Worm (Caenorhabditis elegans) whole organism, midembryonic: ENCODE results near the gene F43G6.4.

Source experiments
- T22C8.4 ChIP-seq: fragments of 200-800 bp; sonication (Bioruptor generic); IDR thresholded peaks from 2 replicates; pipeline ENCODE4 v1.3.6; 2022; ENCODE audit warnings: missing genetic modification characterization, missing compliant biosample characterization
- cog-1 ChIP-seq: sonication (generic microtip); optimal IDR thresholded peaks from 2 replicates; lab custom pipeline; 2016; ENCODE audit warnings: missing genetic modification characterization, missing compliant biosample characterization
- flt-1 ChIP-seq: fragments of 200-800 bp; sonication (Bioruptor generic); IDR thresholded peaks from 2 replicates; pipeline ENCODE4 v1.3.6; 2022; ENCODE audit warnings: missing genetic modification characterization, missing compliant biosample characterization
- klf-2 ChIP-seq: fragments of 200-800 bp; sonication (Bioruptor generic); conservative IDR thresholded peaks from 2 replicates; pipeline ENCODE4 v1.3.6; 2022; ENCODE audit warnings: missing genetic modification reagents, missing genetic modification characterization, missing compliant biosample characterization
- med-1 ChIP-seq: sonication (generic microtip); optimal IDR thresholded peaks from 2 replicates; lab custom pipeline; 2017; ENCODE audit warnings: missing genetic modification characterization, mild to moderate bottlenecking, missing compliant biosample characterization, antibody characterized with exemption, missing genetic modification reagents; ENCODE audit not compliant: insufficient read depth
- ref-1 ChIP-seq: fragments of 200-800 bp; sonication (Bioruptor generic); conservative IDR thresholded peaks from 2 replicates; pipeline ENCODE4 v1.3.6; 2022; ENCODE audit warnings: missing genetic modification reagents, missing genetic modification characterization, missing compliant biosample characterization
- tab-1 ChIP-seq: fragments of 200-800 bp; sonication (Bioruptor generic); IDR thresholded peaks from 2 replicates; pipeline ENCODE4 v1.3.6; 2022; ENCODE audit warnings: missing genetic modification characterization, missing compliant biosample characterization
- ztf-23 ChIP-seq: fragments of 200-800 bp; sonication (Bioruptor generic); IDR thresholded peaks from 2 replicates; pipeline ENCODE4 v1.3.6; 2022; ENCODE audit warnings: missing genetic modification reagents, missing genetic modification characterization, missing compliant biosample characterization
- ztf-29 ChIP-seq: fragments of 200-800 bp; sonication (Bioruptor generic); IDR thresholded peaks from 2 replicates; pipeline ENCODE4 v1.3.6; 2022; ENCODE audit warnings: missing genetic modification reagents, missing genetic modification characterization, missing compliant biosample characterization

F43G6.4 gene

ce11 chrII:11788025-11788424, 2.5 kb upstream of the F43G6.4 start:
- TF ChIP-seq cog-1 (tag; lab: Kevin White, UChicago) (no peak), ztf-23 (GFP tag; lab: Robert Waterston, UW) (no peak), klf-2 (no peak), T22C8.4 (no peak), tab-1 (GFP tag; lab: Robert Waterston, UW) (no peak), flt-1 (GFP tag; lab: Robert Waterston, UW) (no peak)

- TF ChIP-seq klf-2 (no peak), ztf-23 (GFP tag; lab: Robert Waterston, UW) (no peak), med-1 (GFP tag; lab: Kevin White, UChicago) (no peak), flt-1 (GFP tag; lab: Robert Waterston, UW) (no peak), T22C8.4 (no peak), ref-1 (no peak), ztf-29 (GFP tag; lab: Robert Waterston, UW) (no peak), tab-1 (GFP tag; lab: Robert Waterston, UW) (no peak), cog-1 (tag; lab: Kevin White, UChicago) (no peak)
These were observed 3.8 kb downstream of the F43G6.4 start for ce11 chrII:11794392-11794791.

- TF ChIP-seq T22C8.4 (no peak), ztf-23 (GFP tag; lab: Robert Waterston, UW) (no peak), flt-1 (GFP tag; lab: Robert Waterston, UW) (no peak), klf-2 (no peak), ztf-29 (GFP tag; lab: Robert Waterston, UW) (no peak), tab-1 (GFP tag; lab: Robert Waterston, UW) (no peak), ref-1 (no peak), cog-1 (tag; lab: Kevin White, UChicago) (no peak)
These were observed 6.6 kb downstream of the F43G6.4 start for ce11 chrII:11797194-11797593.

DNA sequence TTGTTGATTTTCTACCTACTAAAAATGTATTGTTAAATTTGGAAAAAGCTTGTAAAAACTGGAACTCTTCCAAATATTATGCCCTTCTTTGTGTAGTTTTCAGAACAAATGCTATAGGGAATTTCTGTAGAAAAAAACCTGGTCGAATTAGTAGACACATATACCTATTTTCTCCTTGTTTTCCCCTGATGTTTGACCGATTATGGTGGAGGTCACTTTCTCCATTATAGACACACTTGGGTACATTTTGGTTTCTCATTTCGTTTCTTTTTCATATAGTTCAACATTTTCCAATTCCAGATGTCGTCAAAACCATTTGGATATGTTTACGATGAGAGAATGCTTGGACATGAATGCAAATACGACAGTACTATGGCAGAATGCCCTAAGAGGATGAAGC, 8.2 kb downstream of the F43G6.4 start, which contains the start of gene hda-5:
TSS of gene hda-5 (plus strand) at position 301 of the 400 bp plus-strand sequence.
- no peak for TF ChIP-seq flt-1 (GFP tag; lab: Robert Waterston, UW)
- TF ChIP-seq tab-1 (GFP tag; lab: Robert Waterston, UW): no peak
- TF ChIP-seq ref-1: no peak
- TF ChIP-seq med-1 (GFP tag; lab: Kevin White, UChicago): no peak
- no peak for TF ChIP-seq cog-1 (tag; lab: Kevin White, UChicago)
- TF ChIP-seq ztf-23 (GFP tag; lab: Robert Waterston, UW): no peak
- no peak for TF ChIP-seq klf-2
- no peak for TF ChIP-seq T22C8.4
- no peak for TF ChIP-seq ztf-29 (GFP tag; lab: Robert Waterston, UW)

- TF ChIP-seq flt-1 (GFP tag; lab: Robert Waterston, UW): no peak
- no peak for TF ChIP-seq T22C8.4
- TF ChIP-seq ztf-29 (GFP tag; lab: Robert Waterston, UW): no peak
- TF ChIP-seq ztf-23 (GFP tag; lab: Robert Waterston, UW): no peak
- no peak for TF ChIP-seq med-1 (GFP tag; lab: Kevin White, UChicago)
- TF ChIP-seq cog-1 (tag; lab: Kevin White, UChicago): no peak
- TF ChIP-seq ref-1: no peak
- TF ChIP-seq tab-1 (GFP tag; lab: Robert Waterston, UW): no peak
- TF ChIP-seq klf-2: no peak
These were observed 11.9 kb downstream of the F43G6.4 start, which contains the start of gene F43G6.17 for ce11 chrII:11802451-11802850. Gene F43G6.17 (plus strand): TSS chrII:11802751.

- TF ChIP-seq tab-1 (GFP tag; lab: Robert Waterston, UW) (no peak), med-1 (GFP tag; lab: Kevin White, UChicago) (no peak), flt-1 (GFP tag; lab: Robert Waterston, UW) (no peak), klf-2 (no peak), T22C8.4 (no peak), ztf-23 (GFP tag; lab: Robert Waterston, UW) (no peak), ref-1 (no peak), ztf-29 (GFP tag; lab: Robert Waterston, UW) (no peak), cog-1 (tag; lab: Kevin White, UChicago) (no peak)
These were observed 15.7 kb downstream of the F43G6.4 start, which contains the start of gene jmjd-1.1 for ce11 chrII:11806256-11806655. Gene jmjd-1.1 (plus strand): TSS chrII:11806556.

DNA sequence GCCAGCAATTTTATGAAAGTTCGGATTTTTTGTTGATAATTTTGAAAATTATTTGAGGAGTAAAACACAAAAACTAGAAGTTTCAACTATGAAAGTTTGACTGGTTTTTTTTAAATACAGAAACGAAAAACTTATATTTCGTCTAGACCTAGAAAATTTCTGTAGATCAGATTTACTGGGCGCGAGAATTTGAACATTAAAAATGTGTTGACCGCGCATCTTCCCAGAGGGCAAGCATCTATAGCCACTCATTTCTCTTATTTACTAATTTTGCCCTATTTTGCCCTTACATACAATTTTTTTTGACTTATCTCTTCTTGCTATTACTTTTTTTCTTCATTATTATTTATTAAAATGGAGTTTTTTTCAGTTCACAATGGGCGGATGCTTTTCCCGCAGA, 18.4 kb downstream of the F43G6.4 start, which contains the start of gene F43G6.10:
TSS of gene F43G6.10 (plus strand) at position 371 of the 400 bp plus-strand sequence.
- TF ChIP-seq med-1 (GFP tag; lab: Kevin White, UChicago): no peak
- no peak for TF ChIP-seq tab-1 (GFP tag; lab: Robert Waterston, UW)
- no peak for TF ChIP-seq cog-1 (tag; lab: Kevin White, UChicago)
- TF ChIP-seq flt-1 (GFP tag; lab: Robert Waterston, UW): no peak
- no peak for TF ChIP-seq ztf-29 (GFP tag; lab: Robert Waterston, UW)
- no peak for TF ChIP-seq ztf-23 (GFP tag; lab: Robert Waterston, UW)
- no peak for TF ChIP-seq ref-1
- TF ChIP-seq T22C8.4: no peak
- TF ChIP-seq klf-2: no peak

ce11 chrII:11810436-11810835, 19.9 kb downstream of the F43G6.4 start, which contains the start of gene F43G6.7:
Gene F43G6.7 (plus strand): TSS chrII:11810790.
- TF ChIP-seq tab-1 (GFP tag; lab: Robert Waterston, UW): no peak
- TF ChIP-seq ztf-29 (GFP tag; lab: Robert Waterston, UW): no peak
- TF ChIP-seq med-1 (GFP tag; lab: Kevin White, UChicago): no peak
- TF ChIP-seq cog-1 (tag; lab: Kevin White, UChicago): no peak
- TF ChIP-seq ztf-23 (GFP tag; lab: Robert Waterston, UW): no peak
- TF ChIP-seq flt-1 (GFP tag; lab: Robert Waterston, UW): no peak
- TF ChIP-seq klf-2: no peak
- TF ChIP-seq ref-1: no peak
- TF ChIP-seq T22C8.4: no peak

DNA sequence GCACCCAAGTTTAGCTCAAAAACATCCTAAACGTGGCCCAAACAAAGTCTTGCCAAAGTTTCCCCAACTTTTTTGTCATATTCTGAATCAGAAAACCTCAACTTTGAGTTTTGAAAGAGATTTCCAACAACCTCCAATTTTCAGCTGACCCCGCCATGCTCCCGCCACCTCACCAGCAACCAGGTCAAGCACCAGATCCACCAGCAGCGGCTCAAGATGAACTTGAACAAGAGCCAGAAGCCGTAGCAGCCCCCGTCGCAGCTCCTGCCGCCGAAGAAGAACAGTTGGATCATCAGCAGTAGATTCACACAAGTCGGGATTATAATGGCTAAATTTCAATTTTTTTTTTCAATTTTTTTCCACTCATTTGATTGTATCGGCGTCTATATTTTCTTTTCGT, 20.7 kb downstream of the F43G6.4 start:
- TF ChIP-seq tab-1 (GFP tag; lab: Robert Waterston, UW) (no peak), flt-1 (GFP tag; lab: Robert Waterston, UW) (no peak), ref-1 (no peak), cog-1 (tag; lab: Kevin White, UChicago) (no peak), klf-2 (no peak), ztf-23 (GFP tag; lab: Robert Waterston, UW) (no peak), med-1 (GFP tag; lab: Kevin White, UChicago) (no peak), T22C8.4 (no peak), ztf-29 (GFP tag; lab: Robert Waterston, UW) (no peak)
